Fruit fly (Drosophila melanogaster) S2 (cell line): Measurements from ENCODE around the gene Cht7.

Source experiments
- CG8478 ChIP-seq: fragments of >200 bp; optimal IDR thresholded peaks from 2 replicates; lab custom pipeline; 2018
- CTCF ChIP-seq, 2 experiments: fragments of >200 bp; optimal IDR thresholded peaks; 2 replicates each; lab custom pipeline; 2018

DNA sequence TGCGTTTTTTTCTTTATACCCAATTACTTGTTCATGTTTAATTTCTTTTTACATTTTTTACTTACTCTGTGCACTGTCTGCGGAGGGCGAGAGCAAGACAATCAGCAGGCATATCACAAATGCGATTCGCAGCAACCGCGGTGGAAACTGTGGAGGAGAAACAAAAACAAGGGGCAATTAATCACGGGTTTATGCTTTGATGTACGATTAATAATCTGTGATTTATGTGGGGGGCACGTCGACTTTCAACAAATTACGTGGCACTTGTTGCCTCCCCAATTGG is 9.2 kb downstream of the Cht7 start:
- TF ChIP-seq CG8478 (lab: Kevin White, UChicago) (no peak), CTCF (optimal IDR thresholded peaks at IDR 0.05; lab: Kevin White, UChicago) (no peak)
